Worm (Caenorhabditis elegans) whole organism, L4 larva: ENCODE results near the gene W06H8.6.

Source experiments
- D1046.2 ChIP-seq: fragments of 200-800 bp; sonication (Bioruptor generic); IDR thresholded peaks from 2 replicates; pipeline ENCODE4 v1.3.6; 2022; ENCODE audit warnings: missing genetic modification characterization, missing compliant biosample characterization
- F26F4.8 ChIP-seq: fragments of 200-800 bp; sonication (Bioruptor generic); conservative IDR thresholded peaks from 2 replicates; pipeline ENCODE4 v1.3.6; 2022; ENCODE audit warnings: missing genetic modification characterization, missing compliant biosample characterization
- F49E8.2 ChIP-seq: sonication (generic microtip); optimal IDR thresholded peaks from 2 replicates; lab custom pipeline; 2016; ENCODE audit warnings: missing compliant biosample characterization, mild to moderate bottlenecking, missing genetic modification characterization, borderline replicate concordance
- T26A8.4 ChIP-seq: fragments of 200-800 bp; sonication (Bioruptor generic); IDR thresholded peaks from 2 replicates; pipeline ENCODE4 v1.3.6; 2022; ENCODE audit warnings: missing genetic modification characterization, missing compliant biosample characterization
- Y75B8A.6 ChIP-seq: fragments of 200-800 bp; sonication (Bioruptor generic); IDR thresholded peaks from 2 replicates; pipeline ENCODE4 v1.3.6; 2022; ENCODE audit warnings: missing genetic modification reagents, missing genetic modification characterization, missing compliant biosample characterization
- aha-1 ChIP-seq: fragments of 150-350 bp; peaks from one replicate; lab custom pipeline; 2014; ENCODE audit warnings: missing biosample characterization, missing genetic modification characterization
- ama-1 ChIP-seq: fragments of 150-350 bp; optimal IDR thresholded peaks from 2 replicates; lab custom pipeline; 2014; ENCODE audit warnings: inconsistent platforms, mixed read lengths
- arid-1 ChIP-seq: fragments of 200-800 bp; sonication (Bioruptor generic); conservative IDR thresholded peaks from 2 replicates; pipeline ENCODE4 v1.3.6; 2022; ENCODE audit warnings: missing genetic modification reagents, missing genetic modification characterization, missing compliant biosample characterization
- attf-4 ChIP-seq: sonication (generic microtip); optimal IDR thresholded peaks from 3 replicates; lab custom pipeline; 2017; ENCODE audit warnings: missing biosample characterization, missing genetic modification characterization
- ceh-20 ChIP-seq: fragments of 200-800 bp; sonication (Bioruptor generic); IDR thresholded peaks from 2 replicates; pipeline ENCODE4 v1.3.6; 2022; ENCODE audit warnings: missing genetic modification reagents, missing genetic modification characterization, missing compliant biosample characterization
- ceh-28 ChIP-seq: fragments of 150-350 bp; optimal IDR thresholded peaks from 2 replicates; lab custom pipeline; 2014; ENCODE audit warnings: missing biosample characterization, missing genetic modification reagents, missing genetic modification characterization
- ceh-44 ChIP-seq: fragments of 200-800 bp; sonication (Bioruptor generic); IDR thresholded peaks from 2 replicates; pipeline ENCODE4 v1.3.6; 2022; ENCODE audit warnings: missing genetic modification reagents, missing genetic modification characterization, missing compliant biosample characterization
- ceh-62 ChIP-seq: sonication (generic microtip); optimal IDR thresholded peaks from 2 replicates; lab custom pipeline; 2017; ENCODE audit warnings: missing biosample characterization, missing genetic modification characterization
- daf-16 ChIP-seq, 3 experiments: sonication (generic microtip); optimal IDR thresholded peaks; 2 replicates each; lab custom pipeline; 2016 to 2017; ENCODE audit warnings: missing genetic modification characterization in 3 of 3, missing genetic modification reagents in 3 of 3, mild to moderate bottlenecking in 2 of 3, missing compliant biosample characterization in 2 of 3, missing biosample characterization in 1 of 3, moderate library complexity in 1 of 3
- daf-8 ChIP-seq: fragments of 200-800 bp; sonication (Bioruptor generic); IDR thresholded peaks from 2 replicates; pipeline ENCODE4 v1.3.6; 2022; ENCODE audit warnings: missing genetic modification characterization, missing compliant biosample characterization
- dmd-6 ChIP-seq: fragments of 200-800 bp; sonication (Bioruptor generic); IDR thresholded peaks from 2 replicates; pipeline ENCODE4 v1.3.6; 2022; ENCODE audit warnings: missing genetic modification reagents, missing genetic modification characterization, missing compliant biosample characterization
- dmd-8 ChIP-seq: fragments of 200-800 bp; sonication (Bioruptor generic); IDR thresholded peaks from 2 replicates; pipeline ENCODE4 v1.3.6; 2022; ENCODE audit warnings: missing genetic modification characterization, missing compliant biosample characterization
- dpl-1 ChIP-seq: fragments of 150-350 bp; optimal IDR thresholded peaks from 2 replicates; lab custom pipeline; 2014; ENCODE audit warnings: missing biosample characterization, missing genetic modification reagents, missing genetic modification characterization
- dve-1 ChIP-seq: sonication (generic microtip); optimal IDR thresholded peaks from 2 replicates; lab custom pipeline; 2017; ENCODE audit warnings: antibody characterized with exemption, mild to moderate bottlenecking, missing genetic modification characterization, missing compliant biosample characterization; ENCODE audit not compliant: insufficient read depth
- egl-43 ChIP-seq: fragments of 200-800 bp; sonication (Bioruptor generic); IDR thresholded peaks from 2 replicates; pipeline ENCODE4 v1.3.6; 2022; ENCODE audit warnings: missing genetic modification reagents, missing genetic modification characterization, missing compliant biosample characterization
- hif-1 ChIP-seq, 2 experiments: sonication (generic microtip); optimal IDR thresholded peaks; 2 replicates each; lab custom pipeline; 2016 to 2017; ENCODE audit warnings: missing compliant biosample characterization in 2 of 2, missing genetic modification characterization in 2 of 2, missing genetic modification reagents in 2 of 2, missing genotype in 2 of 2, mild to moderate bottlenecking in 1 of 2
- hlh-11 ChIP-seq: fragments of 200-800 bp; sonication (Bioruptor generic); optimal IDR thresholded peaks from 2 replicates; lab custom pipeline; 2018; ENCODE audit warnings: mild to moderate bottlenecking, missing genetic modification characterization, missing compliant biosample characterization
- hlh-30 ChIP-seq: sonication (generic microtip); optimal IDR thresholded peaks from 2 replicates; lab custom pipeline; 2017; ENCODE audit warnings: antibody characterized with exemption, mild to moderate bottlenecking, missing genetic modification characterization, missing compliant biosample characterization; ENCODE audit not compliant: insufficient read depth
- lin-15B ChIP-seq: fragments of 150-350 bp; sonication (generic microtip); optimal IDR thresholded peaks from 3 replicates; lab custom pipeline; 2014; ENCODE audit warnings: missing biosample characterization, missing genetic modification characterization
- lin-38 ChIP-seq: fragments of 200-800 bp; sonication (Bioruptor generic); IDR thresholded peaks from 2 replicates; pipeline ENCODE4 v1.3.6; 2022; ENCODE audit warnings: missing genetic modification reagents, missing genetic modification characterization, missing compliant biosample characterization
- lin-39 ChIP-seq: fragments of 150-350 bp; optimal IDR thresholded peaks from 2 replicates; lab custom pipeline; 2014; ENCODE audit warnings: missing biosample characterization, missing genetic modification reagents, missing genetic modification characterization
- lir-3 ChIP-seq: sonication (generic microtip); optimal IDR thresholded peaks from 2 replicates; lab custom pipeline; 2016; ENCODE audit warnings: mild to moderate bottlenecking, missing genetic modification characterization, missing compliant biosample characterization
- madf-9 ChIP-seq: fragments of 200-800 bp; sonication (Bioruptor generic); conservative IDR thresholded peaks from 2 replicates; pipeline ENCODE4 v1.3.6; 2022; ENCODE audit warnings: missing genetic modification reagents, missing genetic modification characterization, missing compliant biosample characterization
- mdt-29 ChIP-seq: fragments of 200-800 bp; sonication (Bioruptor generic); IDR thresholded peaks from 2 replicates; pipeline ENCODE4 v1.3.6; 2022; ENCODE audit warnings: missing genetic modification reagents, missing genetic modification characterization, missing compliant biosample characterization
- mep-1 ChIP-seq: fragments of 150-350 bp; sonication (generic microtip); optimal IDR thresholded peaks from 3 replicates; lab custom pipeline; 2014; ENCODE audit warnings: missing biosample characterization, missing genetic modification characterization
- nhr-10 ChIP-seq: fragments of 150-350 bp; optimal IDR thresholded peaks from 2 replicates; lab custom pipeline; 2014; ENCODE audit warnings: missing biosample characterization, missing genetic modification characterization
- nhr-237 ChIP-seq: sonication (generic microtip); optimal IDR thresholded peaks from 2 replicates; lab custom pipeline; 2017; ENCODE audit warnings: missing biosample characterization, missing genetic modification characterization
- nhr-28 ChIP-seq: fragments of 150-350 bp; optimal IDR thresholded peaks from 2 replicates; lab custom pipeline; 2014; ENCODE audit warnings: missing biosample characterization, missing genetic modification characterization
- nhr-41 ChIP-seq: fragments of 200-800 bp; sonication (Bioruptor generic); IDR thresholded peaks from 2 replicates; pipeline ENCODE4 v1.3.6; 2022; ENCODE audit warnings: missing genetic modification reagents, missing genetic modification characterization, missing compliant biosample characterization
- nhr-48 ChIP-seq: sonication (generic microtip); optimal IDR thresholded peaks from 2 replicates; lab custom pipeline; 2016; ENCODE audit warnings: mild to moderate bottlenecking, missing genetic modification characterization, missing compliant biosample characterization
- nhr-6 ChIP-seq: fragments of 150-350 bp; optimal IDR thresholded peaks from 2 replicates; lab custom pipeline; 2014; ENCODE audit warnings: missing biosample characterization, missing genetic modification characterization
- nhr-77 ChIP-seq: fragments of 150-350 bp; optimal IDR thresholded peaks from 2 replicates; lab custom pipeline; 2014; ENCODE audit warnings: missing biosample characterization, missing genetic modification characterization
- pha-4 ChIP-seq, 2 experiments: fragments of 150-350 bp in 1 of 2; fragments of 200-800 bp in 1 of 2; sonication (Bioruptor generic) in 1 of 2; IDR thresholded peaks in 1 of 2; optimal IDR thresholded peaks in 1 of 2; 2 replicates each; pipeline versions ENCODE4 v1.3.6 to Lab custom; 2014 to 2022; ENCODE audit warnings: missing genetic modification characterization in 2 of 2, missing genetic modification reagents in 2 of 2, missing biosample characterization in 1 of 2, missing compliant biosample characterization in 1 of 2
- php-3 ChIP-seq: fragments of 200-800 bp; sonication (Bioruptor generic); IDR thresholded peaks from 2 replicates; pipeline ENCODE4 v1.3.6; 2022; ENCODE audit warnings: missing genetic modification reagents, missing genetic modification characterization, missing compliant biosample characterization
- pqm-1 ChIP-seq: sonication (generic microtip); optimal IDR thresholded peaks from 2 replicates; lab custom pipeline; 2017; ENCODE audit warnings: missing biosample characterization, missing genetic modification characterization
- rbr-2 ChIP-seq: sonication (generic microtip); optimal IDR thresholded peaks from 2 replicates; lab custom pipeline; 2016; ENCODE audit warnings: missing genotype, missing genetic modification characterization, missing compliant biosample characterization
- snpc-1.2 ChIP-seq: fragments of 200-800 bp; sonication (Bioruptor generic); IDR thresholded peaks from 2 replicates; pipeline ENCODE4 v1.3.6; 2022; ENCODE audit warnings: missing genetic modification reagents, missing genetic modification characterization, missing compliant biosample characterization
- snpc-4 ChIP-seq: fragments of 150-350 bp; optimal IDR thresholded peaks from 2 replicates; lab custom pipeline; 2014; ENCODE audit warnings: missing biosample characterization, missing genetic modification characterization
- tag-97 ChIP-seq: fragments of 200-800 bp; sonication (Bioruptor generic); IDR thresholded peaks from 2 replicates; pipeline ENCODE4 v1.3.6; 2022; ENCODE audit warnings: missing genetic modification characterization, missing compliant biosample characterization
- tra-1 ChIP-seq: fragments of 200-800 bp; sonication (Bioruptor generic); IDR thresholded peaks from 2 replicates; pipeline ENCODE4 v1.3.6; 2022; ENCODE audit warnings: missing genetic modification reagents, missing genetic modification characterization, missing compliant biosample characterization
- unc-130 ChIP-seq: sonication (generic microtip); optimal IDR thresholded peaks from 2 replicates; lab custom pipeline; 2016; ENCODE audit warnings: missing genetic modification reagents, missing genetic modification characterization, missing compliant biosample characterization
- unc-62 ChIP-seq, 3 experiments: fragments of 150-350 bp in 1 of 3; sonication (generic microtip); optimal IDR thresholded peaks in 2 of 3; peaks in 1 of 3; 1 replicate in 1 of 3; 2 replicates in 2 of 3; lab custom pipeline; 2014 to 2017; ENCODE audit warnings: missing biosample characterization in 3 of 3, missing genetic modification characterization in 3 of 3, missing genetic modification reagents in 3 of 3, missing genotype in 1 of 3
- vab-7 ChIP-seq: fragments of 200-800 bp; sonication (Bioruptor generic); IDR thresholded peaks from 2 replicates; pipeline ENCODE4 v1.3.6; 2022; ENCODE audit warnings: missing genetic modification reagents, missing genetic modification characterization, missing compliant biosample characterization
- zfp-3 ChIP-seq: fragments of 200-800 bp; sonication (Bioruptor generic); conservative IDR thresholded peaks from 2 replicates; pipeline ENCODE4 v1.3.6; 2022; ENCODE audit warnings: missing genetic modification reagents, missing genetic modification characterization, missing compliant biosample characterization
- zip-11 ChIP-seq: fragments of 200-800 bp; sonication (Bioruptor generic); IDR thresholded peaks from 2 replicates; pipeline ENCODE4 v1.3.6; 2022; ENCODE audit warnings: missing genetic modification characterization, missing compliant biosample characterization

The W06H8.6 gene

DNA sequence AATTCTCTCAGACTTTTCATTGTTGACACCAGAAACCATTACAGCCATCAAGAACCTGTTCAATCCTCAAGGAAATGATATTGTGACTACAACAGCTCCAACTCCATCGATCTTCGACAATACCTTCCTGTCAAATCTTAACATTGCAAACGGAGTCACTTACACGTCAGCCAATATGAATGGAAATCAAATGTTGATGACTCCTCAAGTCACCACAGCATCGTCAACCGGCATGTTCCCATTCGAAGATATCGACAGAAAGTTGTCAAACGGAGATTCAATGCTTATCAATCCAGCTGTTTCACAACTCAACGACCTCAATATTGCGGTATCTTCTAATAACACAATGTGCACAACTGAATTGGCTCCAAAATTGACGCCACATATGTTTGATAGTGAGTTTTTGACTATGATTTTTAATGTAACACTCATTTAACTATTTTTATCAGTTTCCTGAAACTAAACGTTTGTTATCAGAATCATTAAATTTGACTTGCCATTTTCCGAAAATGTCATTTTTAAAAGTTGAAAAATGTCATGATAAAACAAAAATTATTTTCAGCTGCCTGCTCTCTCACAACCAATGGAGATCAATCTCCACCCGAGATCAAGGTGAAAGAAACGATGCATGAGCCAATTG lies 24.3 kb upstream of the W06H8.6 start (continued):
- TF ChIP-seq pha-4 (GFP tag; IDR thresholded peaks at IDR 0.05; lab: Robert Waterston, UW) (no peak), pha-4 (tag; optimal IDR thresholded peaks at IDR 0.05; lab: Kevin White, UChicago) (no peak), rbr-2 (no peak), ceh-44 (GFP tag; lab: Robert Waterston, UW) (no peak), hlh-11 (tag; lab: Kevin White, UChicago) (peak; percentile 37), dpl-1 (GFP tag; lab: Kevin White, UChicago) (no peak), hlh-30 (no peak), nhr-77 (tag; lab: Kevin White, UChicago) (peak; percentile 69), nhr-237 (tag; lab: Kevin White, UChicago) (no peak), nhr-41 (GFP tag; lab: Robert Waterston, UW) (no peak), F26F4.8 (GFP tag; lab: Robert Waterston, UW) (no peak), daf-8 (GFP tag; lab: Robert Waterston, UW) (no peak), lin-39 (no peak), unc-62 (GFP tag; optimal IDR thresholded peaks at IDR 0.05 in 1 of 2; lab: Kevin White, UChicago) (peak in 1 of 2 experiments; percentile 90), unc-62 (tag; optimal IDR thresholded peaks at IDR 0.05; lab: Kevin White, UChicago) (no peak), daf-16 (GFP tag; optimal IDR thresholded peaks at IDR 0.05; lab: Kevin White, UChicago) (no peak), daf-16 (tag; optimal IDR thresholded peaks at IDR 0.05; lab: Kevin White, UChicago) (peak; percentile 45), mdt-29 (no peak), lin-38 (no peak), tag-97 (GFP tag; lab: Robert Waterston, UW) (no peak), dmd-6 (GFP tag; lab: Robert Waterston, UW) (peak; percentile 85), nhr-6 (tag; lab: Kevin White, UChicago) (no peak), nhr-28 (peak; percentile 75), snpc-4 (tag; lab: Kevin White, UChicago) (no peak), pqm-1 (tag; lab: Kevin White, UChicago) (peak; percentile 82), arid-1 (GFP tag; lab: Robert Waterston, UW) (no peak), vab-7 (GFP tag; lab: Robert Waterston, UW) (no peak), hif-1 (tag; optimal IDR thresholded peaks at IDR 0.05; lab: Kevin White, UChicago) (no peak), dmd-8 (GFP tag; lab: Robert Waterston, UW) (no peak), snpc-1.2 (GFP tag; lab: Robert Waterston, UW) (no peak), ceh-20 (GFP tag; lab: Robert Waterston, UW) (no peak), aha-1 (peak; percentile 94), Y75B8A.6 (no peak), php-3 (GFP tag; lab: Robert Waterston, UW) (peak; percentile 57; the same call in 1 of the 2 replicates), dve-1 (tag; lab: Kevin White, UChicago) (peak; percentile 69), tra-1 (GFP tag; lab: Robert Waterston, UW) (no peak), lin-15B (tag; lab: Kevin White, UChicago) (no peak), F49E8.2 (no peak), D1046.2 (GFP tag; lab: Robert Waterston, UW) (no peak), zfp-3 (GFP tag; lab: Robert Waterston, UW) (no peak), T26A8.4 (GFP tag; lab: Robert Waterston, UW) (no peak), madf-9 (GFP tag; lab: Robert Waterston, UW) (no peak), egl-43 (no peak), mep-1 (tag; lab: Kevin White, UChicago) (no peak), ama-1 (no peak), unc-130 (no peak), attf-4 (tag; lab: Kevin White, UChicago) (no peak), nhr-48 (tag; lab: Kevin White, UChicago) (peak; percentile 66), lir-3 (tag; lab: Kevin White, UChicago) (no peak), zip-11 (GFP tag; lab: Robert Waterston, UW) (no peak), ceh-28 (tag; lab: Kevin White, UChicago) (no peak), nhr-10 (tag; lab: Kevin White, UChicago) (no peak), ceh-62 (tag; lab: Kevin White, UChicago) (no peak)
